Fruit fly (Drosophila melanogaster) whole organism, wandering third instar larva: ENCODE results near the gene Spn85F.

ENCODE experiments used
- GATAd ChIP-seq: sonication (Bioruptor generic); optimal IDR thresholded peaks from 2 replicates; lab custom pipeline; 2016; ENCODE audit warnings: missing biosample characterization, missing genetic modification characterization
- Hr78 ChIP-seq: fragments of >200 bp; optimal IDR thresholded peaks from 2 replicates; lab custom pipeline; 2017; ENCODE audit warnings: missing biosample characterization, missing genetic modification characterization
- Myc ChIP-seq: fragments of >200 bp; optimal IDR thresholded peaks from 2 replicates; lab custom pipeline; 2017
- N ChIP-seq: fragments of >200 bp; optimal IDR thresholded peaks from 2 replicates; lab custom pipeline; 2018; ENCODE audit warnings: missing biosample characterization, missing external identifiers, missing genetic modification characterization
- Rel ChIP-seq, 2 experiments: fragments of 200-800 bp; sonication (Bioruptor generic) in 1 of 2; optimal IDR thresholded peaks; 2 replicates in 1 of 2; 3 replicates in 1 of 2; lab custom pipeline; 2016 to 2019; ENCODE audit warnings: mild to moderate bottlenecking in 2 of 2, missing biosample characterization in 2 of 2, missing genetic modification characterization in 2 of 2, moderate library complexity in 1 of 2
- Sp1 ChIP-seq: fragments of 200-800 bp; sonication (Bioruptor generic); optimal IDR thresholded peaks from 3 replicates; lab custom pipeline; 2019; ENCODE audit warnings: missing biosample characterization, mild to moderate bottlenecking, missing genetic modification characterization, moderate library complexity
- h ChIP-seq: fragments of 200-800 bp; sonication (Bioruptor generic); optimal IDR thresholded peaks from 3 replicates; lab custom pipeline; 2016; ENCODE audit warnings: missing biosample characterization, mild to moderate bottlenecking, missing genetic modification characterization
- psq ChIP-seq: fragments of 200-800 bp; sonication (Bioruptor generic); optimal IDR thresholded peaks from 3 replicates; lab custom pipeline; 2017; ENCODE audit warnings: missing biosample characterization, mild to moderate bottlenecking, missing genetic modification characterization, moderate library complexity
- usp ChIP-seq: fragments of >200 bp; optimal IDR thresholded peaks from 2 replicates; lab custom pipeline; 2017; ENCODE audit warnings: missing biosample characterization, missing genetic modification characterization

dm6 chr3R:10024032-10024712 is 27.2 kb downstream of the Spn85F start:
- no peak for TF ChIP-seq Rel (GFP tag; optimal IDR thresholded peaks at IDR 0.05; lab: Kevin White, UChicago)
- TF ChIP-seq Rel (tag; optimal IDR thresholded peaks at IDR 0.05; lab: Kevin White, UChicago) = no peak
- TF ChIP-seq h = peak; percentile 28
- TF ChIP-seq GATAd = no peak
- no peak for TF ChIP-seq Hr78 (GFP tag; lab: Kevin White, UChicago)
- no peak for TF ChIP-seq psq (GFP tag; lab: Kevin White, UChicago)
- no peak for TF ChIP-seq usp (GFP tag; lab: Kevin White, UChicago)
- TF ChIP-seq N = no peak
- TF ChIP-seq Myc (lab: Kevin White, UChicago) = no peak
- TF ChIP-seq Sp1 (GFP tag; lab: Kevin White, UChicago) = no peak
